Worm (Caenorhabditis elegans): ENCODE measurements around the gene T06C12.11.

- TF ChIP-seq pqm-1 (tag; optimal IDR thresholded peaks at IDR 0.05) (no peak), mdl-1 (tag; optimal IDR thresholded peaks at IDR 0.05) (no peak)
Measured at ce11 chrV:15914774-15915173, 22.0 kb downstream of the T06C12.11 start.

Data from whole organism, L1 larva.